Worm (Caenorhabditis elegans) whole organism, early embryonic: ENCODE measurements around the gene vap-1.

ENCODE experiments used
- B0310.2 ChIP-seq: sonication (generic microtip); optimal IDR thresholded peaks from 2 replicates; lab custom pipeline; 2016; ENCODE audit warnings: mild to moderate bottlenecking, missing genetic modification characterization, missing compliant biosample characterization
- F13C5.2 ChIP-seq: sonication (generic microtip); optimal IDR thresholded peaks from 2 replicates; lab custom pipeline; 2017; ENCODE audit warnings: mild to moderate bottlenecking, missing genetic modification characterization, inconsistent platforms, missing compliant biosample characterization
- aly-1 ChIP-seq: sonication (generic microtip); optimal IDR thresholded peaks from 2 replicates; lab custom pipeline; 2016; ENCODE audit warnings: missing genetic modification characterization, missing compliant biosample characterization
- ama-1 ChIP-seq: fragments of 150-350 bp; optimal IDR thresholded peaks from 2 replicates; lab custom pipeline; 2014
- ceh-13 ChIP-seq: fragments of 200-800 bp; sonication (Bioruptor generic); optimal IDR thresholded peaks from 2 replicates; lab custom pipeline; 2018; ENCODE audit warnings: mild to moderate bottlenecking, missing genetic modification characterization, missing compliant biosample characterization
- ceh-36 ChIP-seq: sonication (generic microtip); optimal IDR thresholded peaks from 2 replicates; lab custom pipeline; 2016; ENCODE audit warnings: missing genetic modification characterization, inconsistent platforms, missing compliant biosample characterization
- ets-7 ChIP-seq: sonication (generic microtip); optimal IDR thresholded peaks from 2 replicates; lab custom pipeline; 2016; ENCODE audit warnings: missing genotype, missing genetic modification characterization, missing compliant biosample characterization
- flt-1 ChIP-seq: fragments of 200-800 bp; sonication (Bioruptor generic); IDR thresholded peaks from 2 replicates; pipeline ENCODE4 v1.3.6; 2022; ENCODE audit warnings: missing genetic modification characterization, missing compliant biosample characterization
- hmbx-1 ChIP-seq: sonication (generic microtip); optimal IDR thresholded peaks from 2 replicates; lab custom pipeline; 2016; ENCODE audit warnings: mild to moderate bottlenecking, missing genetic modification characterization, missing compliant biosample characterization
- hmg-4 ChIP-seq: fragments of 200-800 bp; sonication (Bioruptor generic); optimal IDR thresholded peaks from 2 replicates; lab custom pipeline; 2018; ENCODE audit warnings: mild to moderate bottlenecking, missing genetic modification characterization, missing compliant biosample characterization
- hnd-1 ChIP-seq: sonication (generic microtip); optimal IDR thresholded peaks from 2 replicates; lab custom pipeline; 2016; ENCODE audit warnings: missing genetic modification characterization, missing compliant biosample characterization
- pes-1 ChIP-seq: fragments of 200-800 bp; sonication (Bioruptor generic); IDR thresholded peaks from 2 replicates; pipeline ENCODE4 v1.3.6; 2022; ENCODE audit warnings: missing genetic modification reagents, missing genetic modification characterization, missing compliant biosample characterization
- scrt-1 ChIP-seq: fragments of 200-800 bp; sonication (Bioruptor generic); IDR thresholded peaks from 2 replicates; pipeline ENCODE4 v1.3.6; 2022; ENCODE audit warnings: missing genetic modification characterization, missing compliant biosample characterization
- sea-1 ChIP-seq: fragments of 200-800 bp; sonication (Bioruptor generic); conservative IDR thresholded peaks from 2 replicates; pipeline ENCODE4 v1.3.6; 2022; ENCODE audit warnings: missing genetic modification characterization, missing compliant biosample characterization
- tbx-11 ChIP-seq: fragments of 200-800 bp; sonication (Bioruptor generic); IDR thresholded peaks from 2 replicates; pipeline ENCODE4 v1.3.6; 2022; ENCODE audit warnings: missing genetic modification characterization, missing compliant biosample characterization
- tbx-37 ChIP-seq: fragments of 200-800 bp; sonication (Bioruptor generic); conservative IDR thresholded peaks from 2 replicates; pipeline ENCODE4 v1.3.6; 2022; ENCODE audit warnings: missing genetic modification reagents, missing genetic modification characterization, missing compliant biosample characterization
- tra-4 ChIP-seq: sonication (generic microtip); optimal IDR thresholded peaks from 2 replicates; lab custom pipeline; 2017; ENCODE audit warnings: missing genetic modification characterization, missing compliant biosample characterization

The vap-1 gene

DNA sequence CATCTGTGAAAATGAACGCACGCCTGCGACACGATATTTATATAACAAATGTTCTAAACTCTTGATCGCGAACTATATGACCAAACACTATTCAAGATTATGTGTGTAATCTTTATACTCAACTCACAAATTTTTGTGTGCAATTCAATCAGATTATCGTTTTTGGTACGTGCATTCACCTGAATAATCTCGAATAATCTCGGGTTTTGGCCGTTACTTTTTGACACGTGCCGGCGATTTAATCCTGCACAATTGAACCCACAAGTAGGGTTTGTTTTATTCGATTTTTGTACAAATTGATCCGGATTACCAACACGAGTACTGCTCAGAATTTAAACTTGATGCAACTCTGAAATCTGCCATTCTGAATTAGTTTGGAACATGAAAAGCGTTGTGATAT, at the start of gene vap-1, which contains the start of gene F11C7.2:
vap-1 (minus strand) TSS at position 101 of the 400 bp plus-strand sequence.
F11C7.2 (plus strand) TSS at position 359 of the 400 bp plus-strand sequence.
- TF ChIP-seq B0310.2, result no peak
- TF ChIP-seq F13C5.2 (tag; lab: Kevin White, UChicago), result no peak
- TF ChIP-seq hnd-1, result no peak
- no peak for TF ChIP-seq sea-1 (GFP tag; lab: Robert Waterston, UW)
- no peak for TF ChIP-seq hmbx-1 (tag; lab: Kevin White, UChicago)
- TF ChIP-seq flt-1 (GFP tag; lab: Robert Waterston, UW), result no peak
- TF ChIP-seq scrt-1 (GFP tag; lab: Robert Waterston, UW), result no peak
- no peak for TF ChIP-seq ceh-36 (tag; lab: Kevin White, UChicago)
- no peak for TF ChIP-seq ceh-13 (GFP tag; lab: Kevin White, UChicago)
- no peak for TF ChIP-seq ama-1 (lab: Kevin White, UChicago)
- no peak for TF ChIP-seq tbx-37
- TF ChIP-seq tra-4 (tag; lab: Kevin White, UChicago), result no peak

DNA sequence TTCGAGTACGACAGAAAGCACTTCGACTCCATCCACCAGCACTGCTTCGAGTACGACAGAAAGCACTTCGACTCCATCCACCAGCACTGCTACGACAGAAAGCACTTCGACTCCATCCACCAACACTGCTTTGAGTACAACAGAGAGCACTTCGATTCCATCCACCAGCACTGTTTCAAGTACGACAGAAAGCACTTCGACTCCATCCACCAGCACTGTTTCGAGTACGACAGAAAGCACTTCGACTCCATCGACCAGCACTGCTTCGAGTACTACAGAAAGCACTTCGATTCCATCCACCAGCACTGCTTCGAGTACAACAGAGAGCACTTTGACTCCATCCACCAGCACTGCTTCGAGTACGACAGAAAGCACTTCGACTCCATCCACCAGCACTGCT, 48.9 kb upstream of the vap-1 start:
- peak; percentile 27; the same call in 1 of the 2 replicates for TF ChIP-seq scrt-1 (GFP tag; lab: Robert Waterston, UW)

DNA sequence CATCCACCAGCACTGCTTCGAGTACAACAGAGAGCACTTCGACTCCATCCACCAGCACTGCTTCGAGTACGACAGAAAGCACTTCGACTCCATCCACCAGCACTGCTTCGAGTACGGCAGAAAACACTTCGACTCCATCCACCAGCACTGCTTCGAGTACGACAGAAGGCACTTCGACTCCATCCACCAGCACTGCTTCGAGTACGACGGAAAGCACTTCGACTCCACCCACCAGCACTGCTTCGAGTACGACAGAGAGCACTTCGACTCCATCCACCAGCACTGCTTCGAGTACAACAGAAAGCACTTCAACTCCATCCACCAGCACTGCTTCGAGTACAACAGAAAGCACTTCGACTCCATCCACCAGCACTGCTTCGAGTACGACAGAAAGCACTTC, 48.3 kb upstream of the vap-1 start:
- peak; percentile 32 for TF ChIP-seq scrt-1 (GFP tag; lab: Robert Waterston, UW)

DNA sequence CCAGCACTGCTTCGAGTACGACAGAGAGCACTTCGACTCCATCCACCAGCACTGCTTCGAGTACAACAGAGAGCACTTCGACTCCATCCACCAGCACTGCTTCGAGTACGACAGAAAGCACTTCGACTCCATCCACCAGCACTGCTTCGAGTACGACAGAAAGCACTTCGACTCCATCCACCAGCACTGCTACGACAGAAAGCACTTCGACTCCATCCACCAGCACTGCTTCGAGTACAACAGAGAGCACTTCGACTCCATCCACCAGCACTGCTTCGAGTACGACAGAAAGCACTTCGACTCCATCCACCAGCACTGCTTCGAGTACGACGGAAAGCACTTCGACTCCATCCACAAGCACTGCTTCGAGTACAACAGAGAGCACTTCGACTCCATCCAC, 46.2 kb upstream of the vap-1 start:
- TF ChIP-seq scrt-1 (GFP tag; lab: Robert Waterston, UW), result peak; percentile 73; the same call in 1 of the 2 replicates
- TF ChIP-seq tbx-37, result 0 out of 2 replicates have a peak, but pooled peaks have one; percentile 46

DNA sequence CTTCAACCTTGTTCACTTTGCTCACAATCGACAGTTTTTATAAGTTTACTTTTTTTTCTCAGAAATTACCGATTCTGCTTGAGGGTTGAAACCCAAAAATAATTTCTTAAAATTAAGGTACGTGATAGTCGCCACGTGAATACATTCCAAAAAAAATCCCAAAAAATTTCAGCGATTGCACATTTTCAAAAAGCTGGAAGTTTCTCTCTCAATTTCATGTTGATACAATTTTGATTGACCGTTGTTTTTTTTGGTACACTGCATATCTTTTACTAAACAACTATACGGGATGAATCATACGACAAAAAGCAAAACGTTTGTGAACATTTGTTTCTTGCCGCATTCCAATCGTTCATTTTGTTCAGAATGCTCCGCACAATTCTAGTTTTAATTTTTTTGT, 42.0 kb upstream of the vap-1 start, which contains the start of gene C36E6.8:
C36E6.8 (plus strand) TSS at position 301 of the 400 bp plus-strand sequence.
- TF ChIP-seq aly-1 (tag; lab: Kevin White, UChicago), result no peak
- no peak for TF ChIP-seq hnd-1
- TF ChIP-seq tra-4 (tag; lab: Kevin White, UChicago), result no peak
- TF ChIP-seq ama-1 (lab: Kevin White, UChicago), result no peak
- no peak for TF ChIP-seq hmg-4
- no peak for TF ChIP-seq F13C5.2 (tag; lab: Kevin White, UChicago)
- no peak for TF ChIP-seq ceh-36 (tag; lab: Kevin White, UChicago)
- no peak for TF ChIP-seq B0310.2
- no peak for TF ChIP-seq pes-1 (GFP tag; lab: Robert Waterston, UW)
- no peak for TF ChIP-seq tbx-37

DNA sequence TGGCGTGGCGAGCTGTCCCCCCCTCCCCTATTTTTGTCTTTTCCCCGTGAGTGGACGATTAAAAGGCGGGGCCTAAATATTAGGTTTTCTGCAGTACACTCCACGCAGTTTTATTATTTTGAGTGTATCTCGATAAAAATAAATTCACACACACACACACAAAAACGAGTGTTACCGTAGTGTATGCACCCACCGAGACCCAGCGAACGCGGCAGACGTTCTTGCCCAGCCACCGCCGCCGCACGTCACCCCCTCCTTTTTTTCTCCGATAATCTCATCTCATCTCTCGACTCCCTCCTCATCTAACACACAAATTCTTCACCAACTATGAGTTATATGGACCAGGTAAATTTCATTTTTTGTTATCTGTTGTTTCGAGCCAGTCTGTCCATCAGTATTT, 37.9 kb upstream of the vap-1 start, which contains the start of gene fubl-3:
fubl-3 (plus strand) TSS at position 212 of the 400 bp plus-strand sequence.
- TF ChIP-seq tbx-37, result 0 out of 2 replicates have a peak, but pooled peaks have one; percentile 7
- no peak for TF ChIP-seq B0310.2

DNA sequence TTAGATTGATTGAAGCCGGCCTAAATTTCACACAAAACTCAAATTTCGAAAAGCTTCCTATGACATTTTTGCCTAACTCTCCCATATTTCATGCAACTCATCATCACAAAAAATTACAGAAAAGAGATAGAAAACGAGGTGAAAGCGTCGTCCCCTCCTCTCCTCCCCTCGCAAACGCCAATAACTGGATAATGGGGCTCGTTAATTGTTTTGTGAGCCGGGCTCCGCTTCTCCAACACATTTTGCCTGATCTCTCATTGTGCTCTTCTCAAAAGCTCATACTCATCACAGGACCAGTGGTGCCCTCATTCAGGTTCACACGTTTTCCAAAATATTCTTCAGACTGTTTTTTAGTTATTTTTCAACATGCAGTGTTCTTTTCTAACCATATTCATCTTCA, 32.4 kb upstream of the vap-1 start, which contains the start of gene pbo-6:
pbo-6 (plus strand) TSS at position 240 of the 400 bp plus-strand sequence.
- TF ChIP-seq F13C5.2 (tag; lab: Kevin White, UChicago) (no peak), ets-7 (no peak), scrt-1 (GFP tag; lab: Robert Waterston, UW) (no peak), pes-1 (GFP tag; lab: Robert Waterston, UW) (no peak), tbx-11 (GFP tag; lab: Robert Waterston, UW) (no peak), aly-1 (tag; lab: Kevin White, UChicago) (no peak), sea-1 (GFP tag; lab: Robert Waterston, UW) (no peak), tra-4 (tag; lab: Kevin White, UChicago) (no peak), flt-1 (GFP tag; lab: Robert Waterston, UW) (no peak), ceh-13 (GFP tag; lab: Kevin White, UChicago) (no peak), tbx-37 (no peak)

DNA sequence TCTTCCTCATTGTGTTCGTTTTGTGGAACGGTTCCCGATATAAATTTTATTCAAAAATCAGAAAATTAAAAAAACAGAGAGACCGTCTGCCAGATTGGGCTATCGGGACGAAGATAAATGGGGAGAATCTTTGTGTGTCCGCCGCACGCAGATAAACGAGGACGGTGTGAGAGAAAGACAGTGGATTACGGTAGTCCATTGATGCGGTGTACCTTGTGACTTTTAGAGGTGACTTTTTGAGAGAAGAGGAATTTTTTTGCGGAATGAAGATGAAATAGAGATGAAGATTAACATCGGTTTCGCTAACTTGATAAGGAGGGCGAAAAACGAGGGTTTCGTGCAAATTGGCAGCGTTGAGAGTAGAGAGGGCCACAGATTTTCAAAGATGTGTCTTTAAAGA, 31.4 kb upstream of the vap-1 start:
- TF ChIP-seq tbx-37, result no peak
- TF ChIP-seq hnd-1, result no peak
- no peak for TF ChIP-seq tra-4 (tag; lab: Kevin White, UChicago)
- no peak for TF ChIP-seq pes-1 (GFP tag; lab: Robert Waterston, UW)
- no peak for TF ChIP-seq sea-1 (GFP tag; lab: Robert Waterston, UW)
- TF ChIP-seq aly-1 (tag; lab: Kevin White, UChicago), result no peak
- no peak for TF ChIP-seq hmbx-1 (tag; lab: Kevin White, UChicago)
- TF ChIP-seq hmg-4, result no peak
- no peak for TF ChIP-seq ceh-13 (GFP tag; lab: Kevin White, UChicago)
- TF ChIP-seq ceh-36 (tag; lab: Kevin White, UChicago), result no peak
- no peak for TF ChIP-seq B0310.2
- TF ChIP-seq ama-1 (lab: Kevin White, UChicago), result no peak
- TF ChIP-seq F13C5.2 (tag; lab: Kevin White, UChicago), result no peak
- TF ChIP-seq ets-7, result no peak
- no peak for TF ChIP-seq tbx-11 (GFP tag; lab: Robert Waterston, UW)
- TF ChIP-seq flt-1 (GFP tag; lab: Robert Waterston, UW), result no peak
- no peak for TF ChIP-seq scrt-1 (GFP tag; lab: Robert Waterston, UW)

DNA sequence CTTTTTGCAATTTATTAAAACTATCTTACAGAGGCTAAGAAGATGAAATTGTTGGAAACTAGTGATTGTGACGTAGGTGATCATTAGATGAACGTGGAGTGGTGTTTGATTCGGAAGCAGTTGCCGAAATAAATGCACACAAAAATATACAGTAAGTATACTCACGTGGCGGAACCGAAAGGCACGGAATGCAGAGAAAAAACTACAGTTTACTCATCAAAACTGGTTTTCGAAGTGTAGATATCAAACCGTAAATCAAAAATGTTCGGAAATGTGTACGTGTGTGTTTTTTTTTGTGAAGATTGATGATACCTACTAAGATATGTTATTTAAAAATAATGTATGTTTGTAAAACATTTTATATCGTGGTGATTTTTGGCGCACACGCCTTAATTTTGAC, 30.4 kb upstream of the vap-1 start:
- TF ChIP-seq tbx-11 (GFP tag; lab: Robert Waterston, UW), result no peak
- no peak for TF ChIP-seq ets-7
- TF ChIP-seq ceh-36 (tag; lab: Kevin White, UChicago), result no peak
- TF ChIP-seq scrt-1 (GFP tag; lab: Robert Waterston, UW), result no peak
- TF ChIP-seq ceh-13 (GFP tag; lab: Kevin White, UChicago), result no peak
- TF ChIP-seq F13C5.2 (tag; lab: Kevin White, UChicago), result no peak
- TF ChIP-seq hmbx-1 (tag; lab: Kevin White, UChicago), result no peak
- TF ChIP-seq hnd-1, result no peak
- no peak for TF ChIP-seq ama-1 (lab: Kevin White, UChicago)
- TF ChIP-seq tbx-37, result no peak
- TF ChIP-seq pes-1 (GFP tag; lab: Robert Waterston, UW), result no peak
- no peak for TF ChIP-seq sea-1 (GFP tag; lab: Robert Waterston, UW)
- TF ChIP-seq aly-1 (tag; lab: Kevin White, UChicago), result no peak
- TF ChIP-seq hmg-4, result no peak
- TF ChIP-seq tra-4 (tag; lab: Kevin White, UChicago), result no peak
